Worm (Caenorhabditis elegans): ENCODE results near the gene ufc-1.

DNA sequence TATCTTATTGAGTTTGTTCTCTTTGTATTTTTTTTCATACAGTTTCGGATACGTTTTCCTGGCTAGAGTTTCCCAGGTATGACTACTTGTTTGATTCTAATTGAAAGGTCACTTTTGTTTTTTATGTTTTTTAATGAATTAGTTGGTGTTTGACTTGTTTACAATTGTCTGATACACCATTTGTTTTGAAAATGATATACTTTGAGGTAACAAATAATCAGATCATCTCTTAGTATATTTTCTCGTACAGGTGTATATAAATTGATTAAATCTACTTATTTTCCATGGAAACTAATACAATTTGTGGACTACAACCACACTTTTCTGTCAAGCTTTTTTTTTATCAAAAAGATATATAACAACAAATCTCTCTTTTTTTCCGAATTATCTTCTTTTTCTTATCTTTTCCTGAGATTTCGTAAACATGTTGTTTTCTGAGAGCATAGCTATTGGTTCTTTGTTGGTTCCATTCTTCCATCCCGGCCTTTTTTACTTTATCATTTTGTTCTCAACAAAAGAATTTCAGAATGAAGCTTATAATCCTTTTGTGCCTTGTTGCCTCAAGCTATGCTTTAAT, 1.4 kb upstream of the ufc-1 start, which contains the start of gene ttr-5:
- no peak for TF ChIP-seq tbx-11 (GFP tag; IDR thresholded peaks at IDR 0.05)
- TF ChIP-seq ets-7 (tag; optimal IDR thresholded peaks at IDR 0.05) = no peak
- no peak for TF ChIP-seq ceh-36 (tag; optimal IDR thresholded peaks at IDR 0.05)
- TF ChIP-seq hmg-4 (GFP tag; optimal IDR thresholded peaks at IDR 0.05) = no peak
- TF ChIP-seq ceh-13 (GFP tag; optimal IDR thresholded peaks at IDR 0.05) = no peak
- no peak for TF ChIP-seq ama-1 (optimal IDR thresholded peaks at IDR 0.05)
- TF ChIP-seq pes-1 (GFP tag; IDR thresholded peaks at IDR 0.05) = no peak
- no peak for TF ChIP-seq tbx-37 (GFP tag; conservative IDR thresholded peaks at IDR 0.05)
- TF ChIP-seq aly-1 (tag; optimal IDR thresholded peaks at IDR 0.05) = no peak
- no peak for TF ChIP-seq hmbx-1 (tag; optimal IDR thresholded peaks at IDR 0.05)
- TF ChIP-seq scrt-1 (GFP tag; IDR thresholded peaks at IDR 0.05) = no peak
- no peak for TF ChIP-seq flt-1 (GFP tag; IDR thresholded peaks at IDR 0.05)
- TF ChIP-seq hnd-1 (tag; optimal IDR thresholded peaks at IDR 0.05) = no peak

All from whole organism, early embryonic.